Fruit fly (Drosophila melanogaster) whole organism, prepupa: ENCODE measurements around the gene TP53INP.

Experiments used
- Blimp-1 ChIP-seq: fragments of 200-800 bp; sonication (Bioruptor generic); optimal IDR thresholded peaks from 3 replicates; lab custom pipeline; 2017; ENCODE audit warnings: missing biosample characterization, missing genetic modification characterization, mild to moderate bottlenecking, moderate library complexity, missing genetic modification reagents
- CG11902 ChIP-seq: fragments of 200-800 bp; sonication (Bioruptor generic); optimal IDR thresholded peaks from 3 replicates; lab custom pipeline; 2016; ENCODE audit warnings: missing biosample characterization, missing genetic modification characterization
- CG15336 ChIP-seq: fragments of 200-800 bp; sonication (Bioruptor generic); IDR thresholded peaks from 2 replicates; pipeline ENCODE4 v1.3.6; 2022; ENCODE audit warnings: missing biosample characterization, missing genetic modification characterization
- CG3032 ChIP-seq: fragments of 200-800 bp; optimal IDR thresholded peaks from 2 replicates; lab custom pipeline; 2019; ENCODE audit warnings: missing biosample characterization, mild to moderate bottlenecking, missing genetic modification characterization, moderate library complexity
- CG31627 ChIP-seq: fragments of 200-800 bp; sonication (Bioruptor generic); optimal IDR thresholded peaks from 3 replicates; lab custom pipeline; 2016; ENCODE audit warnings: missing biosample characterization, missing genetic modification characterization
- CG32006 ChIP-seq: fragments of 200-800 bp; sonication (Bioruptor generic); optimal IDR thresholded peaks from 3 replicates; lab custom pipeline; 2017; ENCODE audit warnings: missing biosample characterization, mild to moderate bottlenecking, missing genetic modification characterization
- CG34406 ChIP-seq: fragments of 200-800 bp; sonication (Bioruptor generic); optimal IDR thresholded peaks from 3 replicates; lab custom pipeline; 2016; ENCODE audit warnings: missing biosample characterization, missing genetic modification characterization
- CG3919 ChIP-seq: fragments of 200-800 bp; sonication (Bioruptor generic); optimal IDR thresholded peaks from 3 replicates; lab custom pipeline; 2016; ENCODE audit warnings: missing biosample characterization, missing genetic modification characterization
- CG4318 ChIP-seq: fragments of 200-800 bp; sonication (Bioruptor generic); optimal IDR thresholded peaks from 3 replicates; lab custom pipeline; 2017; ENCODE audit warnings: missing biosample characterization, mild to moderate bottlenecking, missing genetic modification characterization
- CG6163 ChIP-seq: fragments of 200-800 bp; sonication (Bioruptor generic); IDR thresholded peaks from 3 replicates; pipeline ENCODE4 v1.3.6; 2022; ENCODE audit warnings: missing biosample characterization, missing genetic modification characterization
- CG6792 ChIP-seq: fragments of 200-800 bp; sonication (Bioruptor generic); optimal IDR thresholded peaks from 3 replicates; lab custom pipeline; 2016; ENCODE audit warnings: missing biosample characterization, missing genetic modification characterization
- CG6808 ChIP-seq: fragments of 200-800 bp; sonication (Bioruptor generic); optimal IDR thresholded peaks from 3 replicates; lab custom pipeline; 2017; ENCODE audit warnings: missing biosample characterization, missing genetic modification characterization, mild to moderate bottlenecking, moderate library complexity, missing genetic modification reagents
- CG6854 ChIP-seq: fragments of 200-800 bp; sonication (Bioruptor generic); optimal IDR thresholded peaks from 2 replicates; lab custom pipeline; 2017; ENCODE audit warnings: missing biosample characterization, mild to moderate bottlenecking, missing genetic modification characterization
- CG7368 ChIP-seq: fragments of 200-800 bp; sonication (Bioruptor generic); optimal IDR thresholded peaks from 3 replicates; lab custom pipeline; 2016; ENCODE audit warnings: missing biosample characterization, missing genetic modification characterization
- CG8119 ChIP-seq: fragments of 200-800 bp; sonication (Bioruptor generic); IDR thresholded peaks from 3 replicates; pipeline ENCODE4 v1.3.6; 2022; ENCODE audit warnings: missing biosample characterization, missing genetic modification characterization
- CG8319 ChIP-seq: fragments of 200-800 bp; sonication (Bioruptor generic); optimal IDR thresholded peaks from 3 replicates; lab custom pipeline; 2016; ENCODE audit warnings: missing biosample characterization, missing genetic modification characterization
- CG8632 ChIP-seq: fragments of 200-800 bp; sonication (Bioruptor generic); optimal IDR thresholded peaks from 3 replicates; lab custom pipeline; 2016; ENCODE audit warnings: missing biosample characterization, missing genetic modification characterization
- CG9139 ChIP-seq: fragments of 200-800 bp; sonication (Bioruptor generic); optimal IDR thresholded peaks from 3 replicates; lab custom pipeline; 2017; ENCODE audit warnings: missing biosample characterization, mild to moderate bottlenecking, missing genetic modification characterization
- Eip78C ChIP-seq: fragments of 200-800 bp; sonication (Bioruptor generic); peaks from one replicate; lab custom pipeline; 2016; ENCODE audit warnings: missing biosample characterization, missing genetic modification characterization
- Ets21C ChIP-seq: fragments of 200-800 bp; sonication (Bioruptor generic); optimal IDR thresholded peaks from 3 replicates; lab custom pipeline; 2016; ENCODE audit warnings: missing biosample characterization, missing genetic modification characterization
- Ets96B ChIP-seq: fragments of 200-800 bp; optimal IDR thresholded peaks from 2 replicates; lab custom pipeline; 2019; ENCODE audit warnings: missing biosample characterization, mild to moderate bottlenecking, missing genetic modification characterization, moderate library complexity
- Gug ChIP-seq: fragments of 200-800 bp; sonication (Bioruptor generic); IDR thresholded peaks from 2 replicates; pipeline ENCODE4 v1.3.6; 2022; ENCODE audit warnings: missing biosample characterization, missing genetic modification characterization
- Hr38 ChIP-seq: sonication (Bioruptor generic); optimal IDR thresholded peaks from 2 replicates; lab custom pipeline; 2016; ENCODE audit warnings: missing biosample characterization, missing genetic modification characterization
- Hr39 ChIP-seq: fragments of 200-800 bp; sonication (Bioruptor generic); optimal IDR thresholded peaks from 2 replicates; lab custom pipeline; 2016; ENCODE audit warnings: missing biosample characterization, missing genetic modification characterization
- Hr4 ChIP-seq: fragments of 200-800 bp; sonication (Bioruptor generic); optimal IDR thresholded peaks from 3 replicates; lab custom pipeline; 2016; ENCODE audit warnings: missing biosample characterization, missing genetic modification characterization
- Lpt ChIP-seq: fragments of 200-800 bp; sonication (Bioruptor generic); optimal IDR thresholded peaks from 3 replicates; lab custom pipeline; 2016; ENCODE audit warnings: missing biosample characterization, missing genetic modification characterization
- Met ChIP-seq: fragments of 200-800 bp; sonication (Bioruptor generic); optimal IDR thresholded peaks from 3 replicates; lab custom pipeline; 2016; ENCODE audit warnings: missing biosample characterization, missing genetic modification characterization
- Smox ChIP-seq: fragments of 200-800 bp; sonication (Bioruptor generic); optimal IDR thresholded peaks from 3 replicates; lab custom pipeline; 2016; ENCODE audit warnings: missing biosample characterization, missing genetic modification characterization
- Sox102F ChIP-seq: fragments of 200-800 bp; sonication (Bioruptor generic); optimal IDR thresholded peaks from 2 replicates; lab custom pipeline; 2016; ENCODE audit warnings: missing biosample characterization, mild to moderate bottlenecking, missing genetic modification characterization
- achi ChIP-seq: fragments of 200-800 bp; sonication (Bioruptor generic); optimal IDR thresholded peaks from 3 replicates; lab custom pipeline; 2016; ENCODE audit warnings: missing biosample characterization, missing genetic modification characterization
- acj6 ChIP-seq: fragments of 200-800 bp; sonication (Bioruptor generic); optimal IDR thresholded peaks from 3 replicates; lab custom pipeline; 2016; ENCODE audit warnings: missing biosample characterization, missing genetic modification characterization
- cyc ChIP-seq: fragments of 200-800 bp; sonication (Bioruptor generic); optimal IDR thresholded peaks from 3 replicates; lab custom pipeline; 2016; ENCODE audit warnings: missing biosample characterization, missing genetic modification characterization
- dac ChIP-seq: fragments of 200-800 bp; sonication (Bioruptor generic); optimal IDR thresholded peaks from 2 replicates; lab custom pipeline; 2017; ENCODE audit warnings: missing biosample characterization, mild to moderate bottlenecking, missing genetic modification characterization
- esn ChIP-seq: fragments of 200-800 bp; sonication (Bioruptor generic); optimal IDR thresholded peaks from 2 replicates; lab custom pipeline; 2016; ENCODE audit warnings: missing biosample characterization, mild to moderate bottlenecking, missing genetic modification characterization, moderate library complexity
- fd59A ChIP-seq: fragments of 200-800 bp; sonication (Bioruptor generic); optimal IDR thresholded peaks from 2 replicates; lab custom pipeline; 2017; ENCODE audit warnings: missing biosample characterization, mild to moderate bottlenecking, missing genetic modification characterization, missing genetic modification reagents
- fd85E ChIP-seq: fragments of 200-800 bp; sonication (Bioruptor generic); optimal IDR thresholded peaks from 3 replicates; lab custom pipeline; 2016; ENCODE audit warnings: missing biosample characterization, missing genetic modification characterization
- fkh ChIP-seq: fragments of 200-800 bp; sonication (Bioruptor generic); optimal IDR thresholded peaks from 3 replicates; lab custom pipeline; 2017; ENCODE audit warnings: missing biosample characterization, mild to moderate bottlenecking, missing genetic modification characterization, moderate library complexity
- pdm3 ChIP-seq: fragments of 200-800 bp; sonication (Bioruptor generic); optimal IDR thresholded peaks from 3 replicates; lab custom pipeline; 2016; ENCODE audit warnings: missing biosample characterization, missing genetic modification characterization
- spab ChIP-seq: fragments of 200-800 bp; sonication (Bioruptor generic); optimal IDR thresholded peaks from 2 replicates; lab custom pipeline; 2017; ENCODE audit warnings: missing biosample characterization, mild to moderate bottlenecking, missing genetic modification characterization, missing genetic modification reagents
- svp ChIP-seq: fragments of 200-800 bp; sonication (Bioruptor generic); peaks from one replicate; lab custom pipeline; 2016; ENCODE audit warnings: missing biosample characterization, missing genetic modification characterization
- topi ChIP-seq: fragments of 200-800 bp; sonication (Bioruptor generic); optimal IDR thresholded peaks from 3 replicates; lab custom pipeline; 2016; ENCODE audit warnings: missing biosample characterization, missing genetic modification characterization
- vri ChIP-seq: fragments of 200-800 bp; sonication (Bioruptor generic); optimal IDR thresholded peaks from 3 replicates; lab custom pipeline; 2016; ENCODE audit warnings: missing biosample characterization, mild to moderate bottlenecking, missing genetic modification characterization

Gene TP53INP

dm6 chr3L:4383104-4383503, 23.6 kb upstream of the TP53INP start (continued):
- TF ChIP-seq fd59A (GFP tag; lab: Kevin White, UChicago) (peak; percentile 71), CG15336 (GFP tag; lab: Robert Waterston, UW) (peak; percentile 30; the same call in 1 of the 2 replicates), esn (GFP tag; lab: Kevin White, UChicago) (peak; percentile 54), fd85E (GFP tag; lab: Kevin White, UChicago) (no peak), achi (GFP tag; lab: Kevin White, UChicago) (peak; percentile 54), fkh (GFP tag; lab: Kevin White, UChicago) (no peak), pdm3 (GFP tag; lab: Kevin White, UChicago) (peak; percentile 54), Hr38 (GFP tag; lab: Kevin White, UChicago) (no peak), Ets21C (GFP tag; lab: Kevin White, UChicago) (no peak), Ets96B (peak; percentile 96), Hr39 (GFP tag; lab: Kevin White, UChicago) (peak; percentile 11), Blimp-1 (GFP tag; lab: Kevin White, UChicago) (no peak), Smox (GFP tag; lab: Kevin White, UChicago) (peak; percentile 33), CG31627 (GFP tag; lab: Kevin White, UChicago) (peak; percentile 21), CG4318 (GFP tag; lab: Kevin White, UChicago) (no peak), CG8319 (GFP tag; lab: Kevin White, UChicago) (peak; percentile 8)
- TF ChIP-seq, all 60 proteins: peak for 44

- TF ChIP-seq Gug (GFP tag; lab: Robert Waterston, UW) = no peak
- TF ChIP-seq acj6 (GFP tag; lab: Kevin White, UChicago) = no peak
- no peak for TF ChIP-seq CG34406 (GFP tag; lab: Kevin White, UChicago)
- no peak for TF ChIP-seq CG8632 (GFP tag; lab: Kevin White, UChicago)
- TF ChIP-seq Blimp-1 (GFP tag; lab: Kevin White, UChicago) = no peak
- TF ChIP-seq dac (GFP tag; lab: Kevin White, UChicago) = no peak
- TF ChIP-seq CG6854 (GFP tag; lab: Kevin White, UChicago) = peak; percentile 14
- no peak for TF ChIP-seq CG6792 (GFP tag; lab: Kevin White, UChicago)
- no peak for TF ChIP-seq Lpt (GFP tag; lab: Kevin White, UChicago)
- peak; percentile 25 for TF ChIP-seq Smox (GFP tag; lab: Kevin White, UChicago)
- TF ChIP-seq Met = peak; percentile 23
- TF ChIP-seq spab (GFP tag; lab: Kevin White, UChicago) = no peak
- peak; percentile 17 for TF ChIP-seq CG3032 (tag; lab: Kevin White, UChicago)
- TF ChIP-seq cyc (GFP tag; lab: Kevin White, UChicago) = peak; percentile 19
- no peak for TF ChIP-seq CG11902
- no peak for TF ChIP-seq Sox102F (GFP tag; lab: Kevin White, UChicago)
- peak; percentile 68 for TF ChIP-seq Eip78C
- TF ChIP-seq CG6163 (GFP tag; lab: Robert Waterston, UW) = peak; percentile 60; the same call in 2 of the 3 replicates
- TF ChIP-seq achi (GFP tag; lab: Kevin White, UChicago) = no peak
- peak; percentile 22 for TF ChIP-seq CG32006
- no peak for TF ChIP-seq CG6808 (GFP tag; lab: Kevin White, UChicago)
- TF ChIP-seq svp (GFP tag; lab: Kevin White, UChicago) = peak; percentile 67
- no peak for TF ChIP-seq CG8119 (GFP tag; lab: Robert Waterston, UW)
- no peak for TF ChIP-seq vri (GFP tag; lab: Kevin White, UChicago)
- TF ChIP-seq CG9139 (GFP tag; lab: Kevin White, UChicago) = no peak
- no peak for TF ChIP-seq CG7368 (GFP tag; lab: Kevin White, UChicago)
- TF ChIP-seq topi (GFP tag; lab: Kevin White, UChicago) = peak; percentile 32
- no peak for TF ChIP-seq CG3919 (GFP tag; lab: Kevin White, UChicago)
- TF ChIP-seq esn (GFP tag; lab: Kevin White, UChicago) = peak; percentile 40
- TF ChIP-seq Hr4 (GFP tag; lab: Kevin White, UChicago) = no peak
Observed at dm6 chr3L:4383543-4384325, 23.0 kb upstream of the TP53INP start.
